Fruit fly (Drosophila melanogaster) whole organism, embryonic: ENCODE results near the gene RhoGDI.
A peak's percentile ranks its signal among the peaks of the same experiment; 100 is the strongest.

Source experiments
- Blimp-1 ChIP-seq: fragments of 200-800 bp; sonication (Bioruptor generic); optimal IDR thresholded peaks from 3 replicates; lab custom pipeline; 2018; ENCODE audit warnings: missing biosample characterization, missing genetic modification characterization, mild to moderate bottlenecking, moderate library complexity, missing genetic modification reagents
- CG1024 ChIP-seq: fragments of 200-800 bp; sonication (Bioruptor generic); IDR thresholded peaks from 2 replicates; pipeline ENCODE4 v1.3.6; 2022; ENCODE audit warnings: missing biosample characterization, missing genetic modification characterization
- CG10321 ChIP-seq: fragments of 200-800 bp; sonication (Bioruptor generic); IDR thresholded peaks from 2 replicates; pipeline ENCODE4 v1.3.6; 2022; ENCODE audit warnings: missing biosample characterization, missing genetic modification characterization
- CG12071 ChIP-seq: fragments of 200-800 bp; sonication (Bioruptor generic); optimal IDR thresholded peaks from 3 replicates; lab custom pipeline; 2018; ENCODE audit warnings: missing biosample characterization, mild to moderate bottlenecking, missing genetic modification characterization
- CG12155 ChIP-seq: fragments of 200-800 bp; sonication (Bioruptor generic); optimal IDR thresholded peaks from 3 replicates; lab custom pipeline; 2016; ENCODE audit warnings: missing biosample characterization, missing genetic modification characterization
- CG17359 ChIP-seq: fragments of 200-800 bp; sonication (Bioruptor generic); optimal IDR thresholded peaks from 3 replicates; lab custom pipeline; 2018; ENCODE audit warnings: missing biosample characterization, mild to moderate bottlenecking, missing genetic modification characterization, moderate library complexity
- CG2120 ChIP-seq: fragments of 200-800 bp; sonication (Bioruptor generic); optimal IDR thresholded peaks from 3 replicates; lab custom pipeline; 2016; ENCODE audit warnings: missing biosample characterization, missing genetic modification characterization
- CG2129 ChIP-seq: fragments of 200-800 bp; sonication (Bioruptor generic); IDR thresholded peaks from 2 replicates; pipeline ENCODE4 v1.3.6; 2022; ENCODE audit warnings: missing biosample characterization, missing genetic modification characterization; ENCODE audit not compliant: partially characterized antibody
- CG30020 ChIP-seq: fragments of 200-800 bp; optimal IDR thresholded peaks from 2 replicates; lab custom pipeline; 2019; ENCODE audit warnings: missing biosample characterization, mild to moderate bottlenecking, missing genetic modification characterization, moderate library complexity
- CG31224 ChIP-seq: fragments of 200-800 bp; sonication (Bioruptor generic); IDR thresholded peaks from 2 replicates; pipeline ENCODE4 v1.3.6; 2022; ENCODE audit warnings: missing biosample characterization, missing genetic modification characterization
- CG33213 ChIP-seq: fragments of 200-800 bp; sonication (Bioruptor generic); optimal IDR thresholded peaks from 3 replicates; lab custom pipeline; 2016; ENCODE audit warnings: missing biosample characterization, missing genetic modification characterization
- CG4617 ChIP-seq: fragments of 200-800 bp; sonication (Bioruptor generic); optimal IDR thresholded peaks from 3 replicates; lab custom pipeline; 2016; ENCODE audit warnings: missing biosample characterization, missing genetic modification characterization, borderline replicate concordance
- CG6272 ChIP-seq: fragments of 200-800 bp; sonication (Bioruptor generic); IDR thresholded peaks from 2 replicates; pipeline ENCODE4 v1.3.6; 2022; ENCODE audit warnings: missing biosample characterization, missing genetic modification characterization
- CG6689 ChIP-seq: fragments of 200-800 bp; sonication (Bioruptor generic); IDR thresholded peaks from 2 replicates; pipeline ENCODE4 v1.3.6; 2022; ENCODE audit warnings: missing biosample characterization, missing genetic modification characterization
- CG6854 ChIP-seq: fragments of 200-800 bp; sonication (Bioruptor generic); optimal IDR thresholded peaks from 3 replicates; lab custom pipeline; 2017; ENCODE audit warnings: missing biosample characterization, mild to moderate bottlenecking, missing genetic modification characterization
- CG7372 ChIP-seq: fragments of 200-800 bp; sonication (Bioruptor generic); IDR thresholded peaks from 2 replicates; pipeline ENCODE4 v1.3.6; 2022; ENCODE audit warnings: missing biosample characterization, missing genetic modification characterization
- CG8089 ChIP-seq: fragments of 200-800 bp; sonication (Bioruptor generic); optimal IDR thresholded peaks from 3 replicates; lab custom pipeline; 2016; ENCODE audit warnings: missing biosample characterization, missing genetic modification characterization
- CG9437 ChIP-seq: fragments of 200-800 bp; sonication (Bioruptor generic); optimal IDR thresholded peaks from 2 replicates; lab custom pipeline; 2018; ENCODE audit warnings: missing biosample characterization, mild to moderate bottlenecking, missing genetic modification characterization
- CG9876 ChIP-seq: fragments of 200-800 bp; sonication (Bioruptor generic); optimal IDR thresholded peaks from 2 replicates; lab custom pipeline; 2016; ENCODE audit warnings: missing biosample characterization, missing genetic modification characterization
- Dek ChIP-seq: fragments of 200-800 bp; sonication (Bioruptor generic); optimal IDR thresholded peaks from 3 replicates; lab custom pipeline; 2019; ENCODE audit warnings: missing biosample characterization, mild to moderate bottlenecking, missing genetic modification characterization, moderate library complexity
- Dip3 ChIP-seq: fragments of 200-800 bp; sonication (Bioruptor generic); optimal IDR thresholded peaks from 3 replicates; lab custom pipeline; 2016; ENCODE audit warnings: missing biosample characterization, missing genetic modification characterization
- E2f1 ChIP-seq: fragments of 200-800 bp; sonication (Bioruptor generic); IDR thresholded peaks from 2 replicates; pipeline ENCODE4 v1.3.6; 2022; ENCODE audit warnings: missing biosample characterization, missing genetic modification characterization
- GATAe ChIP-seq: fragments of 200-800 bp; sonication (Bioruptor generic); conservative IDR thresholded peaks from 2 replicates; pipeline ENCODE4 v1.3.6; 2022; ENCODE audit warnings: missing biosample characterization, missing genetic modification characterization
- HLH3B ChIP-seq: fragments of 200-800 bp; sonication (Bioruptor generic); IDR thresholded peaks from 2 replicates; pipeline ENCODE4 v1.3.6; 2022; ENCODE audit warnings: missing biosample characterization, missing genetic modification characterization
- HLHmδ ChIP-seq: fragments of 200-800 bp; sonication (Bioruptor generic); optimal IDR thresholded peaks from 2 replicates; lab custom pipeline; 2018; ENCODE audit warnings: missing biosample characterization, mild to moderate bottlenecking, missing genetic modification characterization, moderate library complexity
- Hey ChIP-seq: fragments of 200-800 bp; sonication (Bioruptor generic); optimal IDR thresholded peaks from 3 replicates; lab custom pipeline; 2018; ENCODE audit warnings: missing biosample characterization, mild to moderate bottlenecking, missing genetic modification characterization
- HmgD ChIP-seq: fragments of 200-800 bp; sonication (Bioruptor generic); optimal IDR thresholded peaks from 3 replicates; lab custom pipeline; 2016; ENCODE audit warnings: missing biosample characterization, missing genetic modification characterization
- Hr39 ChIP-seq: fragments of >200 bp; optimal IDR thresholded peaks from 2 replicates; lab custom pipeline; 2017
- NC2β ChIP-seq: fragments of 200-800 bp; sonication (Bioruptor generic); optimal IDR thresholded peaks from 2 replicates; lab custom pipeline; 2016; ENCODE audit warnings: missing biosample characterization, missing genetic modification characterization
- Pdp1 ChIP-seq, 2 experiments: fragments of 200-800 bp; sonication (Bioruptor generic); optimal IDR thresholded peaks; 3 replicates each; lab custom pipeline; 2016; ENCODE audit warnings: missing biosample characterization in 2 of 2, missing genetic modification characterization in 2 of 2, mild to moderate bottlenecking in 1 of 2, moderate library complexity in 1 of 2
- Six4 ChIP-seq: fragments of 200-800 bp; sonication (Bioruptor generic); optimal IDR thresholded peaks from 2 replicates; lab custom pipeline; 2016; ENCODE audit warnings: missing biosample characterization, missing genetic modification characterization
- Ssrp ChIP-seq: fragments of 200-800 bp; sonication (Bioruptor generic); optimal IDR thresholded peaks from 2 replicates; lab custom pipeline; 2018; ENCODE audit warnings: missing biosample characterization, mild to moderate bottlenecking, missing genetic modification characterization, moderate library complexity
- Stat92E ChIP-seq, 3 experiments: fragments of >200 bp in 2 of 3; fragments of 200-800 bp in 1 of 3; sonication (Bioruptor generic) in 1 of 3; optimal IDR thresholded peaks; 2 replicates each; lab custom pipeline; 2017 to 2019; ENCODE audit warnings: missing biosample characterization in 3 of 3, missing genetic modification characterization in 3 of 3, mild to moderate bottlenecking in 1 of 3, moderate library complexity in 1 of 3
- Xrp1 ChIP-seq: fragments of 200-800 bp; sonication (Bioruptor generic); IDR thresholded peaks from 2 replicates; pipeline ENCODE4 v1.3.6; 2022; ENCODE audit warnings: missing biosample characterization, missing genetic modification characterization
- az2 ChIP-seq: fragments of 200-800 bp; sonication (Bioruptor generic); optimal IDR thresholded peaks from 3 replicates; lab custom pipeline; 2016; ENCODE audit warnings: missing biosample characterization, missing genetic modification characterization
- bsh ChIP-seq, 2 experiments: fragments of 200-800 bp; sonication (Bioruptor generic); optimal IDR thresholded peaks; 2 replicates each; lab custom pipeline; 2017 to 2018; ENCODE audit warnings: mild to moderate bottlenecking in 2 of 2, missing biosample characterization in 2 of 2, missing genetic modification characterization in 2 of 2, moderate library complexity in 1 of 2
- eve ChIP-seq, 2 experiments: fragments of >200 bp; optimal IDR thresholded peaks; 2 replicates each; lab custom pipeline; 2017; ENCODE audit warnings: missing biosample characterization in 2 of 2, missing genetic modification characterization in 2 of 2
- eyg ChIP-seq: fragments of 200-800 bp; sonication (Bioruptor generic); optimal IDR thresholded peaks from 3 replicates; lab custom pipeline; 2016; ENCODE audit warnings: missing biosample characterization, missing genetic modification characterization
- nau ChIP-seq: fragments of 200-800 bp; sonication (Bioruptor generic); optimal IDR thresholded peaks from 3 replicates; lab custom pipeline; 2017; ENCODE audit warnings: missing biosample characterization, mild to moderate bottlenecking, missing genetic modification characterization, missing genetic modification reagents
- nom ChIP-seq: fragments of 200-800 bp; sonication (Bioruptor generic); optimal IDR thresholded peaks from 2 replicates; lab custom pipeline; 2017; ENCODE audit warnings: missing biosample characterization, missing genetic modification characterization, mild to moderate bottlenecking, moderate library complexity, missing genetic modification reagents
- p53 ChIP-seq: fragments of 200-800 bp; sonication (Bioruptor generic); optimal IDR thresholded peaks from 2 replicates; lab custom pipeline; 2016; ENCODE audit warnings: missing biosample characterization, missing genetic modification characterization
- pan ChIP-seq, 4 experiments: fragments of >200 bp in 3 of 4; fragments of 200-800 bp in 1 of 4; sonication (Bioruptor generic) in 1 of 4; optimal IDR thresholded peaks in 3 of 4; IDR thresholded peaks in 1 of 4; 2 replicates each; pipeline versions ENCODE4 v1.3.6 to Lab custom; 2017 to 2022; ENCODE audit warnings: missing biosample characterization in 2 of 4, missing genetic modification characterization in 2 of 4, mixed read lengths in 1 of 4
- phol ChIP-seq: fragments of 200-800 bp; sonication (Bioruptor generic); optimal IDR thresholded peaks from 3 replicates; lab custom pipeline; 2018; ENCODE audit warnings: missing biosample characterization, mild to moderate bottlenecking, missing genetic modification characterization, moderate library complexity
- slbo ChIP-seq: fragments of 200-800 bp; sonication (Bioruptor generic); IDR thresholded peaks from 2 replicates; pipeline ENCODE4 v1.3.6; 2022; ENCODE audit warnings: missing biosample characterization, missing genetic modification characterization
- tna ChIP-seq: fragments of 200-800 bp; sonication (Bioruptor generic); IDR thresholded peaks from 2 replicates; pipeline ENCODE4 v1.3.6; 2022; ENCODE audit warnings: missing biosample characterization, missing genetic modification characterization; ENCODE audit not compliant: partially characterized antibody
- ttk ChIP-seq: fragments of 200-800 bp; sonication (Bioruptor generic); IDR thresholded peaks from 2 replicates; pipeline ENCODE4 v2.1.2; 2022; ENCODE audit warnings: missing biosample characterization, missing genetic modification characterization
- wdn ChIP-seq: fragments of 200-800 bp; sonication (Bioruptor generic); IDR thresholded peaks from 2 replicates; pipeline ENCODE4 v1.3.6; 2022; ENCODE audit warnings: missing biosample characterization, missing genetic modification characterization
- zen2 ChIP-seq: fragments of 200-800 bp; sonication (Bioruptor generic); IDR thresholded peaks from 3 replicates; pipeline ENCODE4 v1.3.6; 2022; ENCODE audit warnings: missing biosample characterization, missing genetic modification characterization; ENCODE audit not compliant: partially characterized antibody

RhoGDI gene

DNA sequence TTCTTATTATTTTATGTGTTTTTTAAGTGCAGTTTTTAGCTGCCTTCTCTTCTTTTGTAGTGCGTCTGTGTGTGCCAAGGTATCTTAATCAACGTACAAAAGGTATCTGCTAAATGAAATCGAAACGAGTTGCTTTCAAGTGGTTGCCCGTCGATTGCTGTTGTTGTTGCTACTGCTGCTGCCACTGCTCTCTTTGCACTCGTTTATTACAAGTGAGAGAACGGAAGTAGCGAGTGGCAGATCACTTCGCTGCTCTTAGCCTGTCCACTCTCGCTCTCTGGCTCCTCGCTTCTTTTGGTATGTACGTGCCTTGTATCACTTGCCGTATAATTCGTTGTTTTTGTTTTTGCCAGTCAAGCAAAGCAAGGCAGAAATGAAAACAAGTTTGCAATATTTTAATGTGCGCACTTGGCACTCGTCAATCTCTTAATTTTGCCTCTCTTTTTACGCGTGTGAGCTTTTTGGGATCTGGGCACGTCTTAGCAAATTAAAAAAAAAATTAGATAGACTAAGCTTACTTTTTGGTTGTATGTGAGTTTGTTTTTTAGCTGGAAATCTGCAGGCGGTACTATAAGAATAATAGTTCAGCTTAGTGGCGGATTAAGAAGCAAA is 32.2 kb upstream of the RhoGDI start (continued):
- peak; percentile 5; the same call in 1 of the 2 replicates for TF ChIP-seq CG10321
- TF ChIP-seq HmgD, result no peak
- TF ChIP-seq Stat92E (GFP tag; optimal IDR thresholded peaks at IDR 0.05; lab: Kevin White, UChicago), result no peak
- no peak for TF ChIP-seq Hr39 (lab: Kevin White, UChicago)
- no peak for TF ChIP-seq HLH3B (GFP tag; lab: Robert Waterston, UW)
- TF ChIP-seq slbo (GFP tag; lab: Robert Waterston, UW), result 0 out of 2 replicates have a peak, but pooled peaks have one; percentile 4
- peak; percentile 94 for TF ChIP-seq CG12155
- peak; percentile 19 for TF ChIP-seq Dek (tag; lab: Kevin White, UChicago)
- TF ChIP-seq HLHmδ, result peak; percentile 5
- peak; percentile 59 for TF ChIP-seq Blimp-1 (GFP tag; lab: Kevin White, UChicago)
- TF ChIP-seq Hey (tag; lab: Kevin White, UChicago), result no peak
- no peak for TF ChIP-seq CG31224
- no peak for TF ChIP-seq eyg (GFP tag; lab: Kevin White, UChicago)
- no peak for TF ChIP-seq CG1024
- TF ChIP-seq CG6689 (GFP tag; lab: Robert Waterston, UW), result no peak
- no peak for TF ChIP-seq pan (optimal IDR thresholded peaks at IDR 0.05; lab: Kevin White, UChicago)
- no peak for TF ChIP-seq pan (GFP tag; optimal IDR thresholded peaks at IDR 0.05 in 1 of 2, IDR thresholded peaks at IDR 0.05 in 1 of 2)
- no peak for TF ChIP-seq CG6854 (GFP tag; lab: Kevin White, UChicago)
- peak; percentile 11; the same call in 1 of the 3 replicates for TF ChIP-seq zen2 (GFP tag; lab: Robert Waterston, UW)
- TF ChIP-seq GATAe, result no peak

- TF ChIP-seq ttk, result no peak
- TF ChIP-seq Ssrp (tag; lab: Kevin White, UChicago), result peak; percentile 27
- TF ChIP-seq CG4617 (GFP tag; lab: Kevin White, UChicago), result no peak
- no peak for TF ChIP-seq eve (GFP tag; optimal IDR thresholded peaks at IDR 0.05; lab: Kevin White, UChicago)
- no peak for TF ChIP-seq CG9876 (GFP tag; lab: Kevin White, UChicago)
- no peak for TF ChIP-seq CG30020 (tag; lab: Kevin White, UChicago)
- TF ChIP-seq az2 (GFP tag; lab: Kevin White, UChicago), result peak; percentile 10
- TF ChIP-seq CG33213 (GFP tag; lab: Kevin White, UChicago), result no peak
- TF ChIP-seq bsh (GFP tag; optimal IDR thresholded peaks at IDR 0.05; lab: Kevin White, UChicago), result peak; percentile 20 to 57
- TF ChIP-seq E2f1 (GFP tag; lab: Robert Waterston, UW), result no peak
- TF ChIP-seq CG2129, result no peak
- peak; percentile 24 for TF ChIP-seq NC2β (GFP tag; lab: Kevin White, UChicago)
- no peak for TF ChIP-seq tna (GFP tag; lab: Robert Waterston, UW)
- no peak for TF ChIP-seq CG6272 (GFP tag; lab: Robert Waterston, UW)
- TF ChIP-seq CG7372 (GFP tag; lab: Robert Waterston, UW), result no peak
- TF ChIP-seq CG12071 (GFP tag; lab: Kevin White, UChicago), result peak; percentile 39
- peak; percentile 36 for TF ChIP-seq CG2120 (GFP tag; lab: Kevin White, UChicago)
- TF ChIP-seq p53 (GFP tag; lab: Kevin White, UChicago), result no peak
- TF ChIP-seq nom (GFP tag; lab: Kevin White, UChicago), result peak; percentile 26
- TF ChIP-seq Six4 (GFP tag; lab: Kevin White, UChicago), result peak; percentile 13
- TF ChIP-seq Xrp1 (GFP tag; lab: Robert Waterston, UW), result no peak
- TF ChIP-seq CG8089, result peak; percentile 3
- TF ChIP-seq Pdp1 (GFP tag; optimal IDR thresholded peaks at IDR 0.05; lab: Kevin White, UChicago), result peak in 1 of 2 experiments; percentile 12
- peak; percentile 32 for TF ChIP-seq phol (tag; lab: Kevin White, UChicago)
- TF ChIP-seq nau, result no peak
- no peak for TF ChIP-seq wdn
- peak; percentile 99 for TF ChIP-seq CG9437
- TF ChIP-seq Dip3 (GFP tag; lab: Kevin White, UChicago), result no peak
- no peak for TF ChIP-seq CG17359 (tag; lab: Kevin White, UChicago)
Observed at dm6 chr3L:19896892-19897684, 31.5 kb upstream of the RhoGDI start.
